Fruit fly (Drosophila melanogaster): ENCODE measurements around the gene okr.

Gene okr

DNA sequence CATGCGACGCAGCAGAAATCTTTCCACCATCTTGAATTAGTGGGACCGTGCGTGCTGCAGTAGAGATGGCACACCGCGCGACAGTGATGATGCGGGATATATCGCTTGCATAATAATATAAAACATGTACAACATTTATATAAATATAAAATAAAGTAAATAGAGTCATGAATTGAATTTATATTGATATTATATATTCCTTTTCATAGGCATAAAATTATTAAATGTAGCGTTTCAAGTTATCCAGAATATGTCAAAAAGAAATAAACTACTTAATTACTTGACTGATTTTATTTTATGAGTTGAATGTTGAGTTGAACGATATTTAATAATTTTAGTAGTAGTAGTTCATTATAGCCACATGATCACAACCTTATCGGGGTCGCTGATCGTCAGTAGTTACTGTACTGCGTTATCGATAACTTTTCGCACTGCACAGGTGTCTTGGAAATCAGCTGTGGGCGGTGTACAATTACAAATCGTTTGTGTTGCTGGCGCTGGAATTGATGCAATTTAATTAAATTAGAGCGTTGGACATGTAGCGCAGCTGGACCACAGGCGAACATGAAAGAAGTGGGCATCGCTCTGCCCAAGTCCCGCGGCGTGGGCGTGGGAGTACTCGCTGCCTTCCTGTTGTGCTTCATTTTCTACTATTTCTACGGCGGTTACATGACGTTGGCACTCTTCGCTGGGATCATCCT is 4.7 kb downstream of the okr start, which contains the start of the genes Chd1 and Bem46 (continued):
- TF ChIP-seq Scr (GFP tag; IDR thresholded peaks at IDR 0.05; ENCODE audit: partially characterized antibody) = peak; percentile 74
- peak; percentile 79 for TF ChIP-seq cwo (GFP tag; optimal IDR thresholded peaks at IDR 0.05)
- TF ChIP-seq CG34224 (GFP tag; IDR thresholded peaks at IDR 0.05; ENCODE audit: partially characterized antibody) = no peak; the same call in 2 of the 3 replicates
- peak; percentile 75 for TF ChIP-seq CG43689 (GFP tag; IDR thresholded peaks at IDR 0.05)
- peak; percentile 76 for TF ChIP-seq CG13894 (tag; optimal IDR thresholded peaks at IDR 0.05)
- no peak for TF ChIP-seq fd102C (GFP tag; optimal IDR thresholded peaks at IDR 0.05)
- TF ChIP-seq caup (GFP tag; optimal IDR thresholded peaks at IDR 0.05; ENCODE audit: severe bottlenecking) = peak; percentile 83
- no peak for TF ChIP-seq en (GFP tag; optimal IDR thresholded peaks at IDR 0.05)
- TF ChIP-seq Vsx1 (GFP tag; optimal IDR thresholded peaks at IDR 0.05) = no peak
- no peak for TF ChIP-seq Neu2 (GFP tag; optimal IDR thresholded peaks at IDR 0.05; ENCODE audit: borderline replicate concordance)
- TF ChIP-seq rib (GFP tag; IDR thresholded peaks at IDR 0.05) = peak; percentile 78
- TF ChIP-seq Asciz (GFP tag; optimal IDR thresholded peaks at IDR 0.05) = no peak
- peak; percentile 12 for TF ChIP-seq disco-r (GFP tag; optimal IDR thresholded peaks at IDR 0.05)
- TF ChIP-seq CG13775 (GFP tag; optimal IDR thresholded peaks at IDR 0.05) = peak; percentile 92
- TF ChIP-seq BtbVII (GFP tag; optimal IDR thresholded peaks at IDR 0.05) = peak; percentile 36
- no peak for TF ChIP-seq CG2129 (GFP tag; IDR thresholded peaks at IDR 0.05; ENCODE audit: partially characterized antibody)
- peak; percentile 79; the same call in 2 of the 3 replicates for TF ChIP-seq Mrtf (GFP tag; IDR thresholded peaks at IDR 0.05)
- TF ChIP-seq CHES-1-like (GFP tag; optimal IDR thresholded peaks at IDR 0.05) = peak; percentile 6
- no peak for TF ChIP-seq luna (GFP tag; optimal IDR thresholded peaks at IDR 0.05)
- TF ChIP-seq sna (GFP tag; IDR thresholded peaks at IDR 0.05; ENCODE audit: partially characterized antibody) = no peak
- no peak for TF ChIP-seq CG1529 (GFP tag; optimal IDR thresholded peaks at IDR 0.05)
- peak; percentile 48 for TF ChIP-seq NC2β (GFP tag; optimal IDR thresholded peaks at IDR 0.05)
- TF ChIP-seq chn (GFP tag; optimal IDR thresholded peaks at IDR 0.05) = peak; percentile 82
- peak; percentile 13 for TF ChIP-seq pros (GFP tag; optimal IDR thresholded peaks at IDR 0.05)
- peak; percentile 82 for TF ChIP-seq HLH3B (GFP tag; IDR thresholded peaks at IDR 0.05)
- peak; percentile 81 for TF ChIP-seq Xrp1 (GFP tag; IDR thresholded peaks at IDR 0.05)
- TF ChIP-seq CG10959 (GFP tag; IDR thresholded peaks at IDR 0.05) = 0 out of 2 replicates have a peak, but pooled peaks have one; percentile 33
- TF ChIP-seq CG1603 (tag; optimal IDR thresholded peaks at IDR 0.05) = peak; percentile 72
- TF ChIP-seq unc-4 (GFP tag; IDR thresholded peaks at IDR 0.05; ENCODE audit: partially characterized antibody) = 0 out of 2 replicates have a peak, but pooled peaks have one; percentile 14
- TF ChIP-seq phol (tag; optimal IDR thresholded peaks at IDR 0.05) = peak; percentile 100
- TF ChIP-seq CG11456 (GFP tag; IDR thresholded peaks at IDR 0.05) = peak; percentile 83
- TF ChIP-seq CG4360 (GFP tag; IDR thresholded peaks at IDR 0.05) = 0 out of 2 replicates have a peak, but pooled peaks have one; percentile 36
- peak; percentile 54; the same call in 1 of the 2 replicates for TF ChIP-seq CG31224 (GFP tag; IDR thresholded peaks at IDR 0.05)
- TF ChIP-seq maf-S (GFP tag; optimal IDR thresholded peaks at IDR 0.05) = peak; percentile 61
- peak; percentile 83; the same call in 1 of the 2 replicates for TF ChIP-seq ranshi (GFP tag; IDR thresholded peaks at IDR 0.05)
- TF ChIP-seq da (GFP tag; optimal IDR thresholded peaks at IDR 0.05) = no peak
- no peak for TF ChIP-seq h (optimal IDR thresholded peaks at IDR 0.05)
- peak; percentile 63 for TF ChIP-seq CG12744 (GFP tag; optimal IDR thresholded peaks at IDR 0.05)
- no peak for TF ChIP-seq Lpt (GFP tag; optimal IDR thresholded peaks at IDR 0.05)
- TF ChIP-seq CG31388 (GFP tag; optimal IDR thresholded peaks at IDR 0.05) = peak; percentile 11
- no peak for TF ChIP-seq tna (GFP tag; IDR thresholded peaks at IDR 0.05; ENCODE audit: partially characterized antibody)
- no peak for TF ChIP-seq ATbp (GFP tag; optimal IDR thresholded peaks at IDR 0.05)
- TF ChIP-seq cato (GFP tag; optimal IDR thresholded peaks at IDR 0.05; ENCODE audit: borderline replicate concordance) = peak; percentile 77
- peak; percentile 84 for TF ChIP-seq CG6689 (GFP tag; IDR thresholded peaks at IDR 0.05)
- TF ChIP-seq E2f1 (GFP tag; IDR thresholded peaks at IDR 0.05) = peak; percentile 77
- TF ChIP-seq CG13287 (GFP tag; IDR thresholded peaks at IDR 0.05; ENCODE audit: partially characterized antibody) = no peak
- TF ChIP-seq CG14441 (GFP tag; IDR thresholded peaks at IDR 0.05) = peak; percentile 78
- peak; percentile 74 for TF ChIP-seq HmgZ (tag; optimal IDR thresholded peaks at IDR 0.05)
- TF ChIP-seq sob (GFP tag; IDR thresholded peaks at IDR 0.05) = peak; percentile 80
